Fruit fly (Drosophila melanogaster): ENCODE data around the gene DIP-zeta.

dm6 chr2L:9013968-9014367, 57.0 kb downstream of the DIP-zeta start, which contains the start of gene Rcd-1r:
- TF ChIP-seq unpg (GFP tag; optimal IDR thresholded peaks at IDR 0.05) (no peak), CG4404 (GFP tag; IDR thresholded peaks at IDR 0.05) (no peak), stwl (tag; optimal IDR thresholded peaks at IDR 0.05) (peak; percentile 22), CG31224 (GFP tag; IDR thresholded peaks at IDR 0.05) (no peak), klu (GFP tag; IDR thresholded peaks at IDR 0.05) (no peak), ems (GFP tag; optimal IDR thresholded peaks at IDR 0.05) (no peak), lola (GFP tag; optimal IDR thresholded peaks at IDR 0.05) (no peak), BEAF-32 (GFP tag; optimal IDR thresholded peaks at IDR 0.05) (no peak), CG6765 (GFP tag; optimal IDR thresholded peaks at IDR 0.05) (no peak)

Data from whole organism, embryonic.